Fruit fly (Drosophila melanogaster): ENCODE measurements around the gene CG15564.

dm6 chr3R:31220456-31221336 lies 14.5 kb downstream of the CG15564 start, which contains the start of gene CG12054:
- no peak for TF ChIP-seq sage (GFP tag; optimal IDR thresholded peaks at IDR 0.05)
- TF ChIP-seq br (GFP tag; optimal IDR thresholded peaks at IDR 0.05), result no peak
- TF ChIP-seq usp (GFP tag; optimal IDR thresholded peaks at IDR 0.05), result no peak
- no peak for TF ChIP-seq Rel (GFP tag; optimal IDR thresholded peaks at IDR 0.05)
- TF ChIP-seq Rel (tag; optimal IDR thresholded peaks at IDR 0.05), result peak; percentile 48
- TF ChIP-seq lola (GFP tag; optimal IDR thresholded peaks at IDR 0.05), result no peak
- TF ChIP-seq OdsH (GFP tag; optimal IDR thresholded peaks at IDR 0.05), result no peak
- TF ChIP-seq fru (GFP tag; optimal IDR thresholded peaks at IDR 0.05), result no peak
- no peak for TF ChIP-seq CG32264 (GFP tag; optimal IDR thresholded peaks at IDR 0.05)
- peak; percentile 15 for TF ChIP-seq N (GFP tag; optimal IDR thresholded peaks at IDR 0.05)
- TF ChIP-seq psq (GFP tag; optimal IDR thresholded peaks at IDR 0.05), result no peak
- TF ChIP-seq brk (GFP tag; optimal IDR thresholded peaks at IDR 0.05), result no peak
- TF ChIP-seq tai (GFP tag; optimal IDR thresholded peaks at IDR 0.05), result no peak

Data from whole organism, wandering third instar larva.